Worm (Caenorhabditis elegans) whole organism, L4 larva: ENCODE results near the gene bpnt-1.
A peak's percentile ranks its signal among the peaks of the same experiment; 100 is the strongest.

ENCODE experiments used
- T20F7.1 ChIP-seq: fragments of 200-800 bp; sonication (Bioruptor generic); optimal IDR thresholded peaks from 2 replicates; lab custom pipeline; 2018; ENCODE audit warnings: mild to moderate bottlenecking, missing genetic modification characterization, missing compliant biosample characterization
- Y105C5A.15 ChIP-seq: fragments of 200-800 bp; sonication (Bioruptor generic); IDR thresholded peaks from 2 replicates; pipeline ENCODE4 v1.3.6; 2022; ENCODE audit warnings: missing genetic modification characterization, missing compliant biosample characterization
- aha-1 ChIP-seq: fragments of 150-350 bp; peaks from one replicate; lab custom pipeline; 2014; ENCODE audit warnings: missing biosample characterization, missing genetic modification characterization
- aly-2 ChIP-seq: sonication (generic microtip); optimal IDR thresholded peaks from 2 replicates; lab custom pipeline; 2018; ENCODE audit warnings: missing biosample characterization, missing genetic modification characterization
- arid-1 ChIP-seq: fragments of 200-800 bp; sonication (Bioruptor generic); conservative IDR thresholded peaks from 2 replicates; pipeline ENCODE4 v1.3.6; 2022; ENCODE audit warnings: missing genetic modification reagents, missing genetic modification characterization, missing compliant biosample characterization
- ceh-32 ChIP-seq: sonication (generic microtip); optimal IDR thresholded peaks from 2 replicates; lab custom pipeline; 2016; ENCODE audit warnings: mild to moderate bottlenecking, missing genetic modification characterization, missing compliant biosample characterization; ENCODE audit not compliant: poor library complexity
- ceh-82 ChIP-seq: sonication (generic microtip); optimal IDR thresholded peaks from 2 replicates; lab custom pipeline; 2017; ENCODE audit warnings: missing biosample characterization, missing genetic modification characterization
- cey-2 ChIP-seq: sonication (generic microtip); optimal IDR thresholded peaks from 3 replicates; lab custom pipeline; 2017; ENCODE audit warnings: missing genetic modification characterization, mild to moderate bottlenecking, missing compliant biosample characterization, antibody characterized with exemption, borderline replicate concordance; ENCODE audit not compliant: insufficient read depth
- ctbp-1 ChIP-seq: fragments of 200-800 bp; sonication (Bioruptor generic); IDR thresholded peaks from 2 replicates; pipeline ENCODE4 v1.3.6; 2022; ENCODE audit warnings: missing genetic modification reagents, missing genetic modification characterization, missing compliant biosample characterization
- egl-27 ChIP-seq: sonication (generic microtip); optimal IDR thresholded peaks from 3 replicates; lab custom pipeline; 2017; ENCODE audit warnings: missing biosample characterization, missing genetic modification reagents, missing genetic modification characterization
- egl-43 ChIP-seq: fragments of 200-800 bp; sonication (Bioruptor generic); IDR thresholded peaks from 2 replicates; pipeline ENCODE4 v1.3.6; 2022; ENCODE audit warnings: missing genetic modification reagents, missing genetic modification characterization, missing compliant biosample characterization
- fkh-10 ChIP-seq: fragments of 150-350 bp; optimal IDR thresholded peaks from 2 replicates; lab custom pipeline; 2014; ENCODE audit warnings: missing biosample characterization, missing genetic modification reagents, missing genetic modification characterization
- fos-1 ChIP-seq: fragments of 150-350 bp; optimal IDR thresholded peaks from 2 replicates; lab custom pipeline; 2014; ENCODE audit warnings: missing biosample characterization, missing genetic modification characterization
- hlh-30 ChIP-seq: sonication (generic microtip); optimal IDR thresholded peaks from 2 replicates; lab custom pipeline; 2017; ENCODE audit warnings: antibody characterized with exemption, mild to moderate bottlenecking, missing genetic modification characterization, missing compliant biosample characterization; ENCODE audit not compliant: insufficient read depth
- lim-7 ChIP-seq: fragments of 200-800 bp; sonication (Bioruptor generic); IDR thresholded peaks from 2 replicates; pipeline ENCODE4 v1.3.6; 2022; ENCODE audit warnings: missing genetic modification characterization, missing compliant biosample characterization
- lin-13 ChIP-seq: fragments of 150-350 bp; optimal IDR thresholded peaks from 2 replicates; lab custom pipeline; 2014; ENCODE audit warnings: missing biosample characterization, missing genetic modification reagents, missing genetic modification characterization
- lin-29 ChIP-seq: fragments of 200-800 bp; sonication (Bioruptor generic); IDR thresholded peaks from 2 replicates; pipeline ENCODE4 v1.3.6; 2022; ENCODE audit warnings: missing genetic modification reagents, missing genetic modification characterization, missing compliant biosample characterization
- lin-39 ChIP-seq: fragments of 150-350 bp; optimal IDR thresholded peaks from 2 replicates; lab custom pipeline; 2014; ENCODE audit warnings: missing biosample characterization, missing genetic modification reagents, missing genetic modification characterization
- madf-9 ChIP-seq: fragments of 200-800 bp; sonication (Bioruptor generic); conservative IDR thresholded peaks from 2 replicates; pipeline ENCODE4 v1.3.6; 2022; ENCODE audit warnings: missing genetic modification reagents, missing genetic modification characterization, missing compliant biosample characterization
- mdl-1 ChIP-seq, 2 experiments: fragments of 150-350 bp in 1 of 2; sonication (generic microtip) in 1 of 2; optimal IDR thresholded peaks; 2 replicates each; lab custom pipeline; 2014 to 2017; ENCODE audit warnings: missing biosample characterization in 2 of 2, missing genetic modification characterization in 2 of 2
- mep-1 ChIP-seq: fragments of 150-350 bp; sonication (generic microtip); optimal IDR thresholded peaks from 3 replicates; lab custom pipeline; 2014; ENCODE audit warnings: missing biosample characterization, missing genetic modification characterization
- mes-2 ChIP-seq: sonication (generic microtip); optimal IDR thresholded peaks from 2 replicates; lab custom pipeline; 2016; ENCODE audit warnings: missing genotype, mild to moderate bottlenecking, missing genetic modification characterization, missing compliant biosample characterization; ENCODE audit not compliant: poor library complexity, severe bottlenecking
- mxl-3 ChIP-seq: fragments of 200-800 bp; sonication (Bioruptor generic); optimal IDR thresholded peaks from 2 replicates; lab custom pipeline; 2018; ENCODE audit warnings: mild to moderate bottlenecking, missing genetic modification characterization, missing compliant biosample characterization
- nhr-102 ChIP-seq: sonication (generic microtip); optimal IDR thresholded peaks from 2 replicates; lab custom pipeline; 2016; ENCODE audit warnings: mild to moderate bottlenecking, missing genetic modification characterization, moderate library complexity, missing compliant biosample characterization
- nhr-11 ChIP-seq: fragments of 150-350 bp; optimal IDR thresholded peaks from 2 replicates; lab custom pipeline; 2014; ENCODE audit warnings: missing biosample characterization, missing genetic modification characterization
- nhr-28 ChIP-seq: fragments of 150-350 bp; optimal IDR thresholded peaks from 2 replicates; lab custom pipeline; 2014; ENCODE audit warnings: missing biosample characterization, missing genetic modification characterization
- nhr-48 ChIP-seq: sonication (generic microtip); optimal IDR thresholded peaks from 2 replicates; lab custom pipeline; 2016; ENCODE audit warnings: mild to moderate bottlenecking, missing genetic modification characterization, missing compliant biosample characterization
- nhr-6 ChIP-seq: fragments of 150-350 bp; optimal IDR thresholded peaks from 2 replicates; lab custom pipeline; 2014; ENCODE audit warnings: missing biosample characterization, missing genetic modification characterization
- nhr-76 ChIP-seq: fragments of 150-350 bp; optimal IDR thresholded peaks from 2 replicates; lab custom pipeline; 2014; ENCODE audit warnings: missing biosample characterization, missing genetic modification characterization
- nhr-77 ChIP-seq: fragments of 150-350 bp; optimal IDR thresholded peaks from 2 replicates; lab custom pipeline; 2014; ENCODE audit warnings: missing biosample characterization, missing genetic modification characterization
- pha-4 ChIP-seq, 2 experiments: fragments of 150-350 bp in 1 of 2; fragments of 200-800 bp in 1 of 2; sonication (Bioruptor generic) in 1 of 2; IDR thresholded peaks in 1 of 2; optimal IDR thresholded peaks in 1 of 2; 2 replicates each; pipeline versions ENCODE4 v1.3.6 to Lab custom; 2014 to 2022; ENCODE audit warnings: missing genetic modification characterization in 2 of 2, missing genetic modification reagents in 2 of 2, missing biosample characterization in 1 of 2, missing compliant biosample characterization in 1 of 2
- php-3 ChIP-seq: fragments of 200-800 bp; sonication (Bioruptor generic); IDR thresholded peaks from 2 replicates; pipeline ENCODE4 v1.3.6; 2022; ENCODE audit warnings: missing genetic modification reagents, missing genetic modification characterization, missing compliant biosample characterization
- saeg-2 ChIP-seq: fragments of 200-800 bp; sonication (Bioruptor generic); IDR thresholded peaks from 2 replicates; pipeline ENCODE4 v1.3.6; 2022; ENCODE audit warnings: missing genetic modification reagents, missing genetic modification characterization, missing compliant biosample characterization
- sdz-12 ChIP-seq: fragments of 200-800 bp; sonication (Bioruptor generic); optimal IDR thresholded peaks from 2 replicates; lab custom pipeline; 2018; ENCODE audit warnings: mild to moderate bottlenecking, missing genetic modification characterization, missing compliant biosample characterization
- skn-1 ChIP-seq: fragments of 150-350 bp; optimal IDR thresholded peaks from 2 replicates; lab custom pipeline; 2014; ENCODE audit warnings: missing biosample characterization, missing genetic modification characterization
- snpc-4 ChIP-seq: fragments of 150-350 bp; optimal IDR thresholded peaks from 2 replicates; lab custom pipeline; 2014; ENCODE audit warnings: missing biosample characterization, missing genetic modification characterization
- spr-1 ChIP-seq: sonication (generic microtip); optimal IDR thresholded peaks from 2 replicates; lab custom pipeline; 2016; ENCODE audit warnings: mild to moderate bottlenecking, missing genetic modification characterization, missing compliant biosample characterization
- zag-1 ChIP-seq: fragments of 150-350 bp; optimal IDR thresholded peaks from 2 replicates; lab custom pipeline; 2014; ENCODE audit warnings: missing biosample characterization, missing genetic modification characterization
- zip-2 ChIP-seq: fragments of 150-350 bp; optimal IDR thresholded peaks from 2 replicates; lab custom pipeline; 2014; ENCODE audit warnings: missing biosample characterization, missing genetic modification characterization

bpnt-1 gene

ce11 chrII:4456024-4456423, 36.0 kb downstream of the bpnt-1 start (continued):
- TF ChIP-seq egl-27 (no peak), ceh-82 (tag; lab: Kevin White, UChicago) (no peak), nhr-48 (no peak), nhr-11 (tag; lab: Kevin White, UChicago) (no peak), T20F7.1 (GFP tag; lab: Kevin White, UChicago) (no peak), ctbp-1 (GFP tag; lab: Robert Waterston, UW) (0 out of 2 replicates have a peak, but pooled peaks have one; percentile 21), nhr-28 (tag; lab: Kevin White, UChicago) (no peak), fos-1 (tag; lab: Kevin White, UChicago) (no peak), fkh-10 (GFP tag; lab: Kevin White, UChicago) (peak; percentile 72), nhr-77 (tag; lab: Kevin White, UChicago) (no peak), spr-1 (no peak), nhr-6 (tag; lab: Kevin White, UChicago) (no peak), mep-1 (tag; lab: Kevin White, UChicago) (peak; percentile 21), pha-4 (GFP tag; IDR thresholded peaks at IDR 0.05; lab: Robert Waterston, UW) (no peak; the same call in 1 of the 2 replicates), pha-4 (tag; optimal IDR thresholded peaks at IDR 0.05; lab: Kevin White, UChicago) (no peak), sdz-12 (GFP tag; lab: Kevin White, UChicago) (no peak), lin-29 (no peak), zag-1 (tag; lab: Kevin White, UChicago) (no peak), zip-2 (tag; lab: Kevin White, UChicago) (no peak), snpc-4 (tag; lab: Kevin White, UChicago) (no peak), cey-2 (tag; lab: Kevin White, UChicago) (no peak), mxl-3 (GFP tag; lab: Kevin White, UChicago) (no peak), saeg-2 (GFP tag; lab: Robert Waterston, UW) (no peak), nhr-76 (tag; lab: Kevin White, UChicago) (no peak), arid-1 (GFP tag; lab: Robert Waterston, UW) (no peak), Y105C5A.15 (no peak), hlh-30 (peak; percentile 25), aly-2 (tag; lab: Kevin White, UChicago) (no peak), mes-2 (tag; lab: Kevin White, UChicago) (no peak), lin-13 (GFP tag; lab: Kevin White, UChicago) (no peak)
- TF ChIP-seq, all 104 proteins: peak for 13

ce11 chrII:4460297-4460696, 40.2 kb downstream of the bpnt-1 start:
- TF ChIP-seq nhr-77 (tag; lab: Kevin White, UChicago) (no peak), egl-43 (GFP tag; lab: Robert Waterston, UW) (no peak), lin-39 (no peak), lim-7 (GFP tag; lab: Robert Waterston, UW) (no peak), madf-9 (GFP tag; lab: Robert Waterston, UW) (no peak), ceh-82 (tag; lab: Kevin White, UChicago) (no peak), nhr-11 (tag; lab: Kevin White, UChicago) (no peak), mdl-1 (tag; optimal IDR thresholded peaks at IDR 0.05; lab: Kevin White, UChicago) (no peak), sdz-12 (GFP tag; lab: Kevin White, UChicago) (no peak), aha-1 (no peak), ceh-32 (no peak), php-3 (GFP tag; lab: Robert Waterston, UW) (no peak), spr-1 (no peak), zip-2 (tag; lab: Kevin White, UChicago) (no peak), egl-27 (no peak), skn-1 (tag; lab: Kevin White, UChicago) (no peak), nhr-102 (tag; lab: Kevin White, UChicago) (no peak)
